Fruit fly (Drosophila melanogaster) whole organism, embryonic: ENCODE measurements around the gene Dr.

ENCODE experiments used
- ATbp ChIP-seq: fragments of 200-800 bp; sonication (Bioruptor generic); optimal IDR thresholded peaks from 2 replicates; lab custom pipeline; 2017; ENCODE audit warnings: missing biosample characterization, mild to moderate bottlenecking, missing genetic modification characterization, missing genetic modification reagents
- Awh ChIP-seq: fragments of 200-800 bp; sonication (Bioruptor generic); IDR thresholded peaks from 2 replicates; pipeline ENCODE4, ENCODE4 v1.3.6; 2022; ENCODE audit warnings: missing biosample characterization, missing genetic modification characterization
- CG11504 ChIP-seq: fragments of 200-800 bp; sonication (Bioruptor generic); optimal IDR thresholded peaks from 3 replicates; lab custom pipeline; 2019; ENCODE audit warnings: missing biosample characterization, mild to moderate bottlenecking, missing genetic modification characterization, moderate library complexity
- CG1233 ChIP-seq: fragments of 200-800 bp; sonication (Bioruptor generic); optimal IDR thresholded peaks from 4 replicates; lab custom pipeline; 2018; ENCODE audit warnings: missing biosample characterization, mild to moderate bottlenecking, missing genetic modification characterization
- CG13287 ChIP-seq: fragments of 200-800 bp; sonication (Bioruptor generic); IDR thresholded peaks from 2 replicates; pipeline ENCODE4 v1.3.6; 2022; ENCODE audit warnings: missing biosample characterization, missing genetic modification characterization; ENCODE audit not compliant: partially characterized antibody
- CG1529 ChIP-seq: fragments of 200-800 bp; sonication (Bioruptor generic); optimal IDR thresholded peaks from 3 replicates; lab custom pipeline; 2018; ENCODE audit warnings: missing biosample characterization, missing genetic modification characterization
- CG15514 ChIP-seq: fragments of 200-800 bp; sonication (Bioruptor generic); optimal IDR thresholded peaks from 3 replicates; lab custom pipeline; 2017; ENCODE audit warnings: missing biosample characterization, missing genetic modification characterization, mild to moderate bottlenecking, moderate library complexity, missing genetic modification reagents
- CG15601 ChIP-seq: fragments of 200-800 bp; sonication (Bioruptor generic); optimal IDR thresholded peaks from 3 replicates; lab custom pipeline; 2019; ENCODE audit warnings: missing biosample characterization, mild to moderate bottlenecking, missing genetic modification characterization, moderate library complexity
- CG18476 ChIP-seq: fragments of 200-800 bp; sonication (Bioruptor generic); optimal IDR thresholded peaks from 2 replicates; lab custom pipeline; 2016; ENCODE audit warnings: missing biosample characterization, mild to moderate bottlenecking, missing genetic modification characterization
- CG32772 ChIP-seq: fragments of 200-800 bp; sonication (Bioruptor generic); IDR thresholded peaks from 2 replicates; pipeline ENCODE4 v1.3.6; 2022; ENCODE audit warnings: missing biosample characterization, missing genetic modification characterization
- CG34376 ChIP-seq: fragments of 200-800 bp; sonication (Bioruptor generic); optimal IDR thresholded peaks from 2 replicates; lab custom pipeline; 2018; ENCODE audit warnings: missing biosample characterization, mild to moderate bottlenecking, missing genetic modification characterization
- CG4707 ChIP-seq: fragments of 200-800 bp; sonication (Bioruptor generic); optimal IDR thresholded peaks from 2 replicates; lab custom pipeline; 2018; ENCODE audit warnings: missing biosample characterization, mild to moderate bottlenecking, missing genetic modification characterization, moderate library complexity
- CG6254 ChIP-seq: fragments of 200-800 bp; sonication (Bioruptor generic); optimal IDR thresholded peaks from 3 replicates; lab custom pipeline; 2017; ENCODE audit warnings: mild to moderate bottlenecking, missing biosample characterization, missing genetic modification reagents, missing genetic modification characterization
- CG6654 ChIP-seq: fragments of 200-800 bp; sonication (Bioruptor generic); optimal IDR thresholded peaks from 2 replicates; lab custom pipeline; 2017; ENCODE audit warnings: missing biosample characterization, mild to moderate bottlenecking, missing genetic modification characterization
- CG7745 ChIP-seq: fragments of 200-800 bp; sonication (Bioruptor generic); optimal IDR thresholded peaks from 2 replicates; lab custom pipeline; 2018; ENCODE audit warnings: missing biosample characterization, mild to moderate bottlenecking, missing genetic modification characterization, moderate library complexity
- CG8359 ChIP-seq: fragments of 200-800 bp; sonication (Bioruptor generic); optimal IDR thresholded peaks from 2 replicates; lab custom pipeline; 2017; ENCODE audit warnings: missing biosample characterization, mild to moderate bottlenecking, missing genetic modification characterization, borderline replicate concordance
- HLH4C ChIP-seq: fragments of 200-800 bp; sonication (Bioruptor generic); IDR thresholded peaks from 3 replicates; pipeline ENCODE4 v1.3.6; 2022; ENCODE audit warnings: missing biosample characterization, missing genetic modification characterization; ENCODE audit not compliant: partially characterized antibody
- HLHmδ ChIP-seq: fragments of 200-800 bp; sonication (Bioruptor generic); optimal IDR thresholded peaks from 2 replicates; lab custom pipeline; 2018; ENCODE audit warnings: missing biosample characterization, mild to moderate bottlenecking, missing genetic modification characterization, moderate library complexity
- Hr78 ChIP-seq, 2 experiments: fragments of 200-800 bp in 1 of 2; fragments of >200 bp in 1 of 2; sonication (Bioruptor generic) in 1 of 2; optimal IDR thresholded peaks; 2 replicates each; lab custom pipeline; 2017 to 2019; ENCODE audit warnings: missing biosample characterization in 2 of 2, missing genetic modification characterization in 2 of 2, mild to moderate bottlenecking in 1 of 2, moderate library complexity in 1 of 2
- Hsf ChIP-seq: fragments of 200-800 bp; sonication (Bioruptor generic); optimal IDR thresholded peaks from 3 replicates; lab custom pipeline; 2016; ENCODE audit warnings: missing biosample characterization, missing genetic modification characterization
- Nf-YB ChIP-seq: fragments of 200-800 bp; sonication (Bioruptor generic); optimal IDR thresholded peaks from 3 replicates; lab custom pipeline; 2019; ENCODE audit warnings: missing biosample characterization, mild to moderate bottlenecking, missing genetic modification characterization, moderate library complexity
- Pdp1 ChIP-seq, 2 experiments: fragments of 200-800 bp; sonication (Bioruptor generic); optimal IDR thresholded peaks; 3 replicates each; lab custom pipeline; 2016; ENCODE audit warnings: missing biosample characterization in 2 of 2, missing genetic modification characterization in 2 of 2, mild to moderate bottlenecking in 1 of 2, moderate library complexity in 1 of 2
- Taf1 ChIP-seq: fragments of 200-800 bp; sonication (Bioruptor generic); IDR thresholded peaks from 2 replicates; pipeline ENCODE4 v1.3.6; 2022; ENCODE audit warnings: missing biosample characterization, missing genetic modification characterization
- Tbp ChIP-seq: fragments of >200 bp; optimal IDR thresholded peaks from 2 replicates; lab custom pipeline; 2018; ENCODE audit warnings: missing biosample characterization, missing genetic modification characterization
- Vsx1 ChIP-seq: fragments of 200-800 bp; sonication (Bioruptor generic); optimal IDR thresholded peaks from 2 replicates; lab custom pipeline; 2017; ENCODE audit warnings: missing biosample characterization, mild to moderate bottlenecking, missing genetic modification characterization, missing genetic modification reagents
- abd-A ChIP-seq: fragments of 200-800 bp; sonication (Bioruptor generic); optimal IDR thresholded peaks from 3 replicates; lab custom pipeline; 2019; ENCODE audit warnings: missing biosample characterization, mild to moderate bottlenecking, missing genetic modification characterization, moderate library complexity
- ara ChIP-seq: fragments of 200-800 bp; sonication (Bioruptor generic); IDR thresholded peaks from 2 replicates; pipeline ENCODE4 v1.3.6; 2022; ENCODE audit warnings: missing biosample characterization, missing genetic modification characterization
- ash1 ChIP-seq: fragments of 200-800 bp; sonication (Bioruptor generic); optimal IDR thresholded peaks from 2 replicates; lab custom pipeline; 2018; ENCODE audit warnings: missing biosample characterization, mild to moderate bottlenecking, missing genetic modification characterization
- bbx ChIP-seq: fragments of 200-800 bp; sonication (Bioruptor generic); IDR thresholded peaks from 2 replicates; pipeline ENCODE4 v1.3.6; 2022; ENCODE audit warnings: missing biosample characterization, missing genetic modification characterization; ENCODE audit not compliant: partially characterized antibody
- btn ChIP-seq: fragments of 200-800 bp; sonication (Bioruptor generic); optimal IDR thresholded peaks from 2 replicates; lab custom pipeline; 2016; ENCODE audit warnings: missing biosample characterization, missing genetic modification characterization
- chif ChIP-seq, 2 experiments: fragments of 200-800 bp; sonication (Bioruptor generic); optimal IDR thresholded peaks; 3 replicates each; lab custom pipeline; 2016; ENCODE audit warnings: missing biosample characterization in 2 of 2, missing genetic modification characterization in 2 of 2
- chinmo ChIP-seq: fragments of 200-800 bp; sonication (Bioruptor generic); IDR thresholded peaks from 4 replicates; pipeline ENCODE4 v1.3.6; 2022; ENCODE audit warnings: missing biosample characterization, missing genetic modification characterization; ENCODE audit not compliant: partially characterized antibody
- corto ChIP-seq: fragments of 200-800 bp; sonication (Bioruptor generic); optimal IDR thresholded peaks from 2 replicates; lab custom pipeline; 2016; ENCODE audit warnings: missing biosample characterization, mild to moderate bottlenecking, missing genetic modification characterization, moderate library complexity
- dati ChIP-seq: fragments of 200-800 bp; sonication (Bioruptor generic); IDR thresholded peaks from 2 replicates; pipeline ENCODE4 v1.3.6; 2022; ENCODE audit warnings: missing biosample characterization, missing genetic modification characterization
- dimm ChIP-seq: fragments of 200-800 bp; sonication (Bioruptor generic); IDR thresholded peaks from 2 replicates; pipeline ENCODE4 v1.3.6; 2022; ENCODE audit warnings: missing biosample characterization, missing genetic modification characterization
- ewg ChIP-seq: fragments of 200-800 bp; sonication (Bioruptor generic); optimal IDR thresholded peaks from 3 replicates; lab custom pipeline; 2017; ENCODE audit warnings: mild to moderate bottlenecking, missing biosample characterization, missing genetic modification reagents, missing genetic modification characterization
- fd64A ChIP-seq: fragments of 200-800 bp; sonication (Bioruptor generic); optimal IDR thresholded peaks from 3 replicates; lab custom pipeline; 2018; ENCODE audit warnings: missing biosample characterization, mild to moderate bottlenecking, missing genetic modification characterization
- gsb ChIP-seq: fragments of 200-800 bp; sonication (Bioruptor generic); IDR thresholded peaks from 2 replicates; pipeline ENCODE4 v1.3.6; 2022; ENCODE audit warnings: missing biosample characterization, missing genetic modification characterization
- hth ChIP-seq: fragments of >200 bp; optimal IDR thresholded peaks from 2 replicates; lab custom pipeline; 2017; ENCODE audit warnings: inconsistent platforms
- lab ChIP-seq: fragments of 200-800 bp; sonication (Bioruptor generic); optimal IDR thresholded peaks from 3 replicates; lab custom pipeline; 2017; ENCODE audit warnings: missing biosample characterization, missing genetic modification characterization, mild to moderate bottlenecking, moderate library complexity, missing genetic modification reagents
- luna ChIP-seq: fragments of 200-800 bp; sonication (Bioruptor generic); optimal IDR thresholded peaks from 2 replicates; lab custom pipeline; 2016; ENCODE audit warnings: missing biosample characterization, missing genetic modification characterization
- mld ChIP-seq: fragments of 200-800 bp; sonication (Bioruptor generic); IDR thresholded peaks from 3 replicates; pipeline ENCODE4 v1.3.6; 2022; ENCODE audit warnings: missing biosample characterization, missing genetic modification characterization; ENCODE audit not compliant: partially characterized antibody
- nau ChIP-seq: fragments of 200-800 bp; sonication (Bioruptor generic); optimal IDR thresholded peaks from 3 replicates; lab custom pipeline; 2017; ENCODE audit warnings: missing biosample characterization, mild to moderate bottlenecking, missing genetic modification characterization, missing genetic modification reagents
- pan ChIP-seq, 4 experiments: fragments of >200 bp in 3 of 4; fragments of 200-800 bp in 1 of 4; sonication (Bioruptor generic) in 1 of 4; optimal IDR thresholded peaks in 3 of 4; IDR thresholded peaks in 1 of 4; 2 replicates each; pipeline versions ENCODE4 v1.3.6 to Lab custom; 2017 to 2022; ENCODE audit warnings: missing biosample characterization in 2 of 4, missing genetic modification characterization in 2 of 4, mixed read lengths in 1 of 4
- prd ChIP-seq, 3 experiments: fragments of >200 bp in 2 of 3; fragments of 200-800 bp in 1 of 3; sonication (Bioruptor generic) in 1 of 3; optimal IDR thresholded peaks in 2 of 3; IDR thresholded peaks in 1 of 3; 2 replicates in 2 of 3; 3 replicates in 1 of 3; pipeline versions ENCODE4 v1.3.6 to Lab custom; 2017 to 2022; ENCODE audit warnings: missing biosample characterization in 1 of 3, missing genetic modification characterization in 1 of 3
- seq ChIP-seq: fragments of 200-800 bp; sonication (Bioruptor generic); IDR thresholded peaks from 2 replicates; pipeline ENCODE4 v1.3.6; 2022; ENCODE audit warnings: missing biosample characterization, missing genetic modification characterization
- tna ChIP-seq: fragments of 200-800 bp; sonication (Bioruptor generic); IDR thresholded peaks from 2 replicates; pipeline ENCODE4 v1.3.6; 2022; ENCODE audit warnings: missing biosample characterization, missing genetic modification characterization; ENCODE audit not compliant: partially characterized antibody
- zen ChIP-seq: fragments of 200-800 bp; sonication (Bioruptor generic); optimal IDR thresholded peaks from 3 replicates; lab custom pipeline; 2018; ENCODE audit warnings: missing biosample characterization, mild to moderate bottlenecking, missing genetic modification characterization, moderate library complexity

Gene Dr

DNA sequence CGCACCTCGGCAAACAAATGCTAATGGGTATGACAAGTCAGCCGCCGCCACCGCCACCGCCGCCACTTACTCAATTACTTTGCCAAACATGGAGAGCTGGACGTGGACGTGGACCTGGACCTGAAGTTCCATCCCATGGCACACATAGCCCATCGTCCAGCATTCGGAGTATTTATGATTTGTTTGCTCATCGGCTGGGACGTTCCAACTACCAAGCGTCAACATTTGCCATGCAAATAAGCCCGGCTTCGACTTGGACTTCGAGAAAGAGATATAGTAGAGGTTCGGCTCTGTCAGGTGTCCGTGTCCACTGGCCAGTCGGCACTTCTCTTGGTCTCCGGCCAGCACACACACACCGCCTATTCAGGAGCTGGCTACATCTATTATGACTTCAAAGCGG lies 7.4 kb upstream of the Dr start (continued):
- TF ChIP-seq ash1 (GFP tag; lab: Kevin White, UChicago) (no peak), Taf1 (no peak), chif (GFP tag; optimal IDR thresholded peaks at IDR 0.05; lab: Kevin White, UChicago) (peak in 1 of 2 experiments; percentile 29), seq (GFP tag; lab: Robert Waterston, UW) (no peak), tna (no peak), mld (GFP tag; lab: Robert Waterston, UW) (no peak), CG11504 (tag; lab: Kevin White, UChicago) (no peak), Vsx1 (GFP tag; lab: Kevin White, UChicago) (no peak), Tbp (GFP tag; lab: Kevin White, UChicago) (no peak), dati (GFP tag; lab: Robert Waterston, UW) (no peak), nau (GFP tag; lab: Kevin White, UChicago) (no peak), CG1529 (GFP tag; lab: Kevin White, UChicago) (no peak), CG15601 (tag; lab: Kevin White, UChicago) (no peak), ewg (GFP tag; lab: Kevin White, UChicago) (no peak), fd64A (GFP tag; lab: Kevin White, UChicago) (no peak), ATbp (GFP tag; lab: Kevin White, UChicago) (peak; percentile 46), Nf-YB (GFP tag; lab: Kevin White, UChicago) (no peak), Hr78 (GFP tag; optimal IDR thresholded peaks at IDR 0.05; lab: Kevin White, UChicago) (no peak), CG32772 (no peak), ara (peak; percentile 11; the same call in 1 of the 2 replicates), Awh (GFP tag; lab: Robert Waterston, UW) (no peak), corto (GFP tag; lab: Kevin White, UChicago) (no peak), chinmo (no peak), CG6654 (GFP tag; lab: Kevin White, UChicago) (no peak), pan (optimal IDR thresholded peaks at IDR 0.05; lab: Kevin White, UChicago) (no peak), pan (GFP tag; optimal IDR thresholded peaks at IDR 0.05 in 1 of 2, IDR thresholded peaks at IDR 0.05 in 1 of 2) (no peak), gsb (GFP tag; lab: Robert Waterston, UW) (no peak), lab (GFP tag; lab: Kevin White, UChicago) (peak; percentile 16), zen (tag; lab: Kevin White, UChicago) (peak; percentile 49), Hsf (GFP tag; lab: Kevin White, UChicago) (no peak), HLHmδ (GFP tag; lab: Kevin White, UChicago) (no peak), btn (no peak), CG7745 (tag; lab: Kevin White, UChicago) (no peak), hth (lab: Kevin White, UChicago) (no peak), Pdp1 (GFP tag; optimal IDR thresholded peaks at IDR 0.05; lab: Kevin White, UChicago) (no peak), prd (optimal IDR thresholded peaks at IDR 0.05; lab: Kevin White, UChicago) (no peak), prd (GFP tag; IDR thresholded peaks at IDR 0.05; lab: Robert Waterston, UW) (0 out of 3 replicates have a peak, but pooled peaks have one; percentile 18), CG15514 (GFP tag; lab: Kevin White, UChicago) (no peak), CG6254 (GFP tag; lab: Kevin White, UChicago) (no peak), CG8359 (peak; percentile 35), CG1233 (GFP tag; lab: Kevin White, UChicago) (peak; percentile 17), HLH4C (GFP tag; lab: Robert Waterston, UW) (no peak), CG18476 (GFP tag; lab: Kevin White, UChicago) (no peak), CG34376 (GFP tag; lab: Kevin White, UChicago) (no peak), bbx (GFP tag; lab: Robert Waterston, UW) (no peak), dimm (GFP tag; lab: Robert Waterston, UW) (no peak), CG13287 (GFP tag; lab: Robert Waterston, UW) (no peak), CG4707 (GFP tag; lab: Kevin White, UChicago) (no peak), abd-A (tag; lab: Kevin White, UChicago) (no peak), luna (GFP tag; lab: Kevin White, UChicago) (no peak)
